Worm (Caenorhabditis elegans) whole organism, L4 larva: ENCODE measurements around the gene alkb-7.

ENCODE experiments used
- F10B5.3 ChIP-seq: sonication (generic microtip); optimal IDR thresholded peaks from 2 replicates; lab custom pipeline; 2016; ENCODE audit warnings: mild to moderate bottlenecking, missing genetic modification characterization, missing compliant biosample characterization
- F26F4.8 ChIP-seq: fragments of 200-800 bp; sonication (Bioruptor generic); conservative IDR thresholded peaks from 2 replicates; pipeline ENCODE4 v1.3.6; 2022; ENCODE audit warnings: missing genetic modification characterization, missing compliant biosample characterization
- R02D3.7 ChIP-seq: fragments of 150-350 bp; sonication (generic microtip); optimal IDR thresholded peaks from 3 replicates; lab custom pipeline; 2014; ENCODE audit warnings: missing biosample characterization, missing genetic modification characterization
- T20F7.1 ChIP-seq: fragments of 200-800 bp; sonication (Bioruptor generic); optimal IDR thresholded peaks from 2 replicates; lab custom pipeline; 2018; ENCODE audit warnings: mild to moderate bottlenecking, missing genetic modification characterization, missing compliant biosample characterization
- T26A8.4 ChIP-seq: fragments of 200-800 bp; sonication (Bioruptor generic); IDR thresholded peaks from 2 replicates; pipeline ENCODE4 v1.3.6; 2022; ENCODE audit warnings: missing genetic modification characterization, missing compliant biosample characterization
- Y105C5A.15 ChIP-seq: fragments of 200-800 bp; sonication (Bioruptor generic); IDR thresholded peaks from 2 replicates; pipeline ENCODE4 v1.3.6; 2022; ENCODE audit warnings: missing genetic modification characterization, missing compliant biosample characterization
- Y48G9A.11 ChIP-seq: fragments of 200-800 bp; sonication (Bioruptor generic); IDR thresholded peaks from 2 replicates; pipeline ENCODE4 v1.3.6; 2022; ENCODE audit warnings: missing genetic modification reagents, missing genetic modification characterization, missing compliant biosample characterization
- Y5F2A.4 ChIP-seq: fragments of 200-800 bp; sonication (Bioruptor generic); optimal IDR thresholded peaks from 2 replicates; lab custom pipeline; 2018; ENCODE audit warnings: mild to moderate bottlenecking, missing genetic modification characterization, missing compliant biosample characterization
- ZK546.5 ChIP-seq, 2 experiments: sonication (generic microtip); optimal IDR thresholded peaks; 2 replicates each; lab custom pipeline; 2017; ENCODE audit warnings: missing biosample characterization in 2 of 2, missing genetic modification characterization in 2 of 2
- aha-1 ChIP-seq: fragments of 150-350 bp; peaks from one replicate; lab custom pipeline; 2014; ENCODE audit warnings: missing biosample characterization, missing genetic modification characterization
- arid-1 ChIP-seq: fragments of 200-800 bp; sonication (Bioruptor generic); conservative IDR thresholded peaks from 2 replicates; pipeline ENCODE4 v1.3.6; 2022; ENCODE audit warnings: missing genetic modification reagents, missing genetic modification characterization, missing compliant biosample characterization
- attf-4 ChIP-seq: sonication (generic microtip); optimal IDR thresholded peaks from 3 replicates; lab custom pipeline; 2017; ENCODE audit warnings: missing biosample characterization, missing genetic modification characterization
- ceh-44 ChIP-seq: fragments of 200-800 bp; sonication (Bioruptor generic); IDR thresholded peaks from 2 replicates; pipeline ENCODE4 v1.3.6; 2022; ENCODE audit warnings: missing genetic modification reagents, missing genetic modification characterization, missing compliant biosample characterization
- ces-1 ChIP-seq: fragments of 150-350 bp; sonication (generic microtip); optimal IDR thresholded peaks from 4 replicates; lab custom pipeline; 2014; ENCODE audit warnings: missing biosample characterization, missing genetic modification reagents, missing genetic modification characterization
- daf-16 ChIP-seq, 3 experiments: sonication (generic microtip); optimal IDR thresholded peaks; 2 replicates each; lab custom pipeline; 2016 to 2017; ENCODE audit warnings: missing genetic modification characterization in 3 of 3, missing genetic modification reagents in 3 of 3, mild to moderate bottlenecking in 2 of 3, missing compliant biosample characterization in 2 of 3, missing biosample characterization in 1 of 3, moderate library complexity in 1 of 3
- dmd-8 ChIP-seq: fragments of 200-800 bp; sonication (Bioruptor generic); IDR thresholded peaks from 2 replicates; pipeline ENCODE4 v1.3.6; 2022; ENCODE audit warnings: missing genetic modification characterization, missing compliant biosample characterization
- dmd-9 ChIP-seq: fragments of 200-800 bp; sonication (Bioruptor generic); IDR thresholded peaks from 2 replicates; pipeline ENCODE4 v1.3.6; 2022; ENCODE audit warnings: missing genetic modification reagents, missing genetic modification characterization, missing compliant biosample characterization
- dve-1 ChIP-seq: sonication (generic microtip); optimal IDR thresholded peaks from 2 replicates; lab custom pipeline; 2017; ENCODE audit warnings: antibody characterized with exemption, mild to moderate bottlenecking, missing genetic modification characterization, missing compliant biosample characterization; ENCODE audit not compliant: insufficient read depth
- egl-43 ChIP-seq: fragments of 200-800 bp; sonication (Bioruptor generic); IDR thresholded peaks from 2 replicates; pipeline ENCODE4 v1.3.6; 2022; ENCODE audit warnings: missing genetic modification reagents, missing genetic modification characterization, missing compliant biosample characterization
- gei-8 ChIP-seq: fragments of 200-800 bp; sonication (Bioruptor generic); optimal IDR thresholded peaks from 2 replicates; lab custom pipeline; 2018; ENCODE audit warnings: mild to moderate bottlenecking, missing genetic modification characterization, missing compliant biosample characterization
- hlh-30 ChIP-seq: sonication (generic microtip); optimal IDR thresholded peaks from 2 replicates; lab custom pipeline; 2017; ENCODE audit warnings: antibody characterized with exemption, mild to moderate bottlenecking, missing genetic modification characterization, missing compliant biosample characterization; ENCODE audit not compliant: insufficient read depth
- lim-7 ChIP-seq: fragments of 200-800 bp; sonication (Bioruptor generic); IDR thresholded peaks from 2 replicates; pipeline ENCODE4 v1.3.6; 2022; ENCODE audit warnings: missing genetic modification characterization, missing compliant biosample characterization
- lin-29 ChIP-seq: fragments of 200-800 bp; sonication (Bioruptor generic); IDR thresholded peaks from 2 replicates; pipeline ENCODE4 v1.3.6; 2022; ENCODE audit warnings: missing genetic modification reagents, missing genetic modification characterization, missing compliant biosample characterization
- lin-39 ChIP-seq: fragments of 150-350 bp; optimal IDR thresholded peaks from 2 replicates; lab custom pipeline; 2014; ENCODE audit warnings: missing biosample characterization, missing genetic modification reagents, missing genetic modification characterization
- madf-9 ChIP-seq: fragments of 200-800 bp; sonication (Bioruptor generic); conservative IDR thresholded peaks from 2 replicates; pipeline ENCODE4 v1.3.6; 2022; ENCODE audit warnings: missing genetic modification reagents, missing genetic modification characterization, missing compliant biosample characterization
- mdl-1 ChIP-seq, 2 experiments: fragments of 150-350 bp in 1 of 2; sonication (generic microtip) in 1 of 2; optimal IDR thresholded peaks; 2 replicates each; lab custom pipeline; 2014 to 2017; ENCODE audit warnings: missing biosample characterization in 2 of 2, missing genetic modification characterization in 2 of 2
- mep-1 ChIP-seq: fragments of 150-350 bp; sonication (generic microtip); optimal IDR thresholded peaks from 3 replicates; lab custom pipeline; 2014; ENCODE audit warnings: missing biosample characterization, missing genetic modification characterization
- mxl-3 ChIP-seq: fragments of 200-800 bp; sonication (Bioruptor generic); optimal IDR thresholded peaks from 2 replicates; lab custom pipeline; 2018; ENCODE audit warnings: mild to moderate bottlenecking, missing genetic modification characterization, missing compliant biosample characterization
- nhr-28 ChIP-seq: fragments of 150-350 bp; optimal IDR thresholded peaks from 2 replicates; lab custom pipeline; 2014; ENCODE audit warnings: missing biosample characterization, missing genetic modification characterization
- nhr-41 ChIP-seq: fragments of 200-800 bp; sonication (Bioruptor generic); IDR thresholded peaks from 2 replicates; pipeline ENCODE4 v1.3.6; 2022; ENCODE audit warnings: missing genetic modification reagents, missing genetic modification characterization, missing compliant biosample characterization
- nhr-6 ChIP-seq: fragments of 150-350 bp; optimal IDR thresholded peaks from 2 replicates; lab custom pipeline; 2014; ENCODE audit warnings: missing biosample characterization, missing genetic modification characterization
- pha-4 ChIP-seq, 2 experiments: fragments of 150-350 bp in 1 of 2; fragments of 200-800 bp in 1 of 2; sonication (Bioruptor generic) in 1 of 2; IDR thresholded peaks in 1 of 2; optimal IDR thresholded peaks in 1 of 2; 2 replicates each; pipeline versions ENCODE4 v1.3.6 to Lab custom; 2014 to 2022; ENCODE audit warnings: missing genetic modification characterization in 2 of 2, missing genetic modification reagents in 2 of 2, missing biosample characterization in 1 of 2, missing compliant biosample characterization in 1 of 2
- rbr-2 ChIP-seq: sonication (generic microtip); optimal IDR thresholded peaks from 2 replicates; lab custom pipeline; 2016; ENCODE audit warnings: missing genotype, missing genetic modification characterization, missing compliant biosample characterization
- saeg-2 ChIP-seq: fragments of 200-800 bp; sonication (Bioruptor generic); IDR thresholded peaks from 2 replicates; pipeline ENCODE4 v1.3.6; 2022; ENCODE audit warnings: missing genetic modification reagents, missing genetic modification characterization, missing compliant biosample characterization
- sdz-12 ChIP-seq: fragments of 200-800 bp; sonication (Bioruptor generic); optimal IDR thresholded peaks from 2 replicates; lab custom pipeline; 2018; ENCODE audit warnings: mild to moderate bottlenecking, missing genetic modification characterization, missing compliant biosample characterization
- snpc-4 ChIP-seq: fragments of 150-350 bp; optimal IDR thresholded peaks from 2 replicates; lab custom pipeline; 2014; ENCODE audit warnings: missing biosample characterization, missing genetic modification characterization
- tag-97 ChIP-seq: fragments of 200-800 bp; sonication (Bioruptor generic); IDR thresholded peaks from 2 replicates; pipeline ENCODE4 v1.3.6; 2022; ENCODE audit warnings: missing genetic modification characterization, missing compliant biosample characterization
- zfp-2 ChIP-seq: sonication (generic microtip); optimal IDR thresholded peaks from 2 replicates; lab custom pipeline; 2016; ENCODE audit warnings: mild to moderate bottlenecking, missing genetic modification characterization, missing compliant biosample characterization
- zfp-3 ChIP-seq: fragments of 200-800 bp; sonication (Bioruptor generic); conservative IDR thresholded peaks from 2 replicates; pipeline ENCODE4 v1.3.6; 2022; ENCODE audit warnings: missing genetic modification reagents, missing genetic modification characterization, missing compliant biosample characterization
- ztf-11 ChIP-seq: fragments of 150-350 bp; optimal IDR thresholded peaks from 2 replicates; lab custom pipeline; 2014; ENCODE audit warnings: missing biosample characterization, missing genetic modification characterization

alkb-7 gene

ce11 chrII:12795188-12795587 is 7.2 kb upstream of the alkb-7 start (continued):
- TF ChIP-seq F26F4.8 (GFP tag; lab: Robert Waterston, UW) (0 out of 2 replicates have a peak, but pooled peaks have one; percentile 23), zfp-3 (peak; percentile 32; the same call in 1 of the 2 replicates), saeg-2 (GFP tag; lab: Robert Waterston, UW) (0 out of 2 replicates have a peak, but pooled peaks have one; percentile 31), tag-97 (GFP tag; lab: Robert Waterston, UW) (no peak), ceh-44 (GFP tag; lab: Robert Waterston, UW) (no peak), sdz-12 (GFP tag; lab: Kevin White, UChicago) (peak; percentile 77), aha-1 (peak; percentile 87), T26A8.4 (GFP tag; lab: Robert Waterston, UW) (peak; percentile 71; the same call in 1 of the 2 replicates), ztf-11 (tag; lab: Kevin White, UChicago) (no peak), Y48G9A.11 (peak; percentile 55), lim-7 (GFP tag; lab: Robert Waterston, UW) (peak; percentile 66), Y105C5A.15 (GFP tag; lab: Robert Waterston, UW) (no peak)
- TF ChIP-seq, all 104 proteins: peak for 19

- TF ChIP-seq egl-43 = no peak
- TF ChIP-seq F10B5.3 (tag; lab: Kevin White, UChicago) = no peak
- no peak for TF ChIP-seq dmd-8 (GFP tag; lab: Robert Waterston, UW)
- TF ChIP-seq hlh-30 (tag; lab: Kevin White, UChicago) = no peak
- no peak for TF ChIP-seq lin-29
- TF ChIP-seq nhr-6 (tag; lab: Kevin White, UChicago) = no peak
- TF ChIP-seq lin-39 (tag; lab: Kevin White, UChicago) = no peak
- no peak for TF ChIP-seq mdl-1 (tag; optimal IDR thresholded peaks at IDR 0.05; lab: Kevin White, UChicago)
- no peak for TF ChIP-seq dmd-9
- TF ChIP-seq ces-1 (GFP tag; lab: Kevin White, UChicago) = no peak
- no peak for TF ChIP-seq Y5F2A.4 (GFP tag; lab: Kevin White, UChicago)
- TF ChIP-seq nhr-41 (GFP tag; lab: Robert Waterston, UW) = no peak
- no peak for TF ChIP-seq R02D3.7 (tag; lab: Kevin White, UChicago)
- TF ChIP-seq, all 104 proteins: peak for 0
Measured at ce11 chrII:12790392-12790791, 2.4 kb upstream of the alkb-7 start.

DNA sequence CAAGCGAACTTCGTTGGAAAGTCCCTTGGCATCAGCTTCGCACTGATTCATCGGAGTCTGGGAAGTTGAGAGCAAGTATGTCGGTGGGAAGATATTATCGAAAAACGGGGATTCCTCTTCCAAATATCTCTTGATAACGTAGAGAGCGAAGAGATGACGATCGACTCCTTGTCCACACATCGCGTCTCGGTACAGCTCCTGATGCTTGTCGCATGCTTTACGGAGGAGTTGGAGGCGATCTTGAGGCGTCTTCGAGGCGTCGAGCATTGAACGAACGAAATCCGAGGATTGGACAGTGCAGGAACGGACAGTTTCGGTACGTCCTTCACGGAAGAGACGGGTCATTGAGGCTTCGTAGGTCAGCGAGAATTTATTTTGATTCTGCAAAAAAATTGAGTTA is 1.5 kb upstream of the alkb-7 start:
- TF ChIP-seq T20F7.1 (GFP tag; lab: Kevin White, UChicago) (no peak), aha-1 (peak; percentile 12), egl-43 (peak; percentile 27; the same call in 1 of the 2 replicates), Y105C5A.15 (GFP tag; lab: Robert Waterston, UW) (no peak), attf-4 (tag; lab: Kevin White, UChicago) (no peak), nhr-6 (tag; lab: Kevin White, UChicago) (no peak), rbr-2 (tag; lab: Kevin White, UChicago) (no peak), mep-1 (tag; lab: Kevin White, UChicago) (no peak), zfp-2 (tag; lab: Kevin White, UChicago) (no peak), arid-1 (no peak), mxl-3 (no peak), T26A8.4 (GFP tag; lab: Robert Waterston, UW) (peak; percentile 35; the same call in 1 of the 2 replicates), madf-9 (no peak)

DNA sequence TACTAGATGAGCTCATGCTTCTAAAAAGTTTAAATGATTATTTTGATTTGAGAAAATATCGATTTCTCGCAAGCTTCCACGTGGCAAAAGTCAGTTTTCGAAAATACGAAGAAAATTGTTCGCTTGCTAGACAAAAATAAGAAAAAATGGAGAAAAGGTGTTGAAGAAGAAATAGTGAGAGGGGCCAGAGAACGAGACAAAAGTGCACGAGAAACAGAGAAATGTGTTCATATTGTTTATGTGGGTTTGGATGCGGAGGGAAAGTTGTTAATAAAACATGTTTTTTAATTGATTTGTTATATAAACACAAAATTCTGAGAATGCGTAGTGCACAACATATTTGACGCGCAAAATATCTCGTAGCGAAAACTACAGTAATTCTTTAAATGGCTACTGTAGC is 2.6 kb downstream of the alkb-7 start, which contains the start of gene Y46G5A.15:
Gene Y46G5A.15 (minus strand): TSS at position 26 of the 400 bp plus-strand sequence.
- TF ChIP-seq nhr-28 (tag; lab: Kevin White, UChicago) (no peak), dve-1 (tag; lab: Kevin White, UChicago) (peak; percentile 0), gei-8 (GFP tag; lab: Kevin White, UChicago) (no peak), sdz-12 (GFP tag; lab: Kevin White, UChicago) (no peak), ZK546.5 (tag; optimal IDR thresholded peaks at IDR 0.05; lab: Kevin White, UChicago) (no peak), pha-4 (GFP tag; IDR thresholded peaks at IDR 0.05; lab: Robert Waterston, UW) (no peak), pha-4 (tag; optimal IDR thresholded peaks at IDR 0.05; lab: Kevin White, UChicago) (peak; percentile 12), daf-16 (GFP tag; optimal IDR thresholded peaks at IDR 0.05; lab: Kevin White, UChicago) (no peak), daf-16 (tag; optimal IDR thresholded peaks at IDR 0.05; lab: Kevin White, UChicago) (peak; percentile 75), mdl-1 (tag; optimal IDR thresholded peaks at IDR 0.05; lab: Kevin White, UChicago) (peak; percentile 40 to 54), hlh-30 (tag; lab: Kevin White, UChicago) (peak; percentile 25), snpc-4 (tag; lab: Kevin White, UChicago) (no peak)
